Fruit fly (Drosophila melanogaster) whole organism, prepupa: Measurements from ENCODE around the gene Jon99Ciii.

Experiments used
- Blimp-1 ChIP-seq: fragments of 200-800 bp; sonication (Bioruptor generic); optimal IDR thresholded peaks from 3 replicates; lab custom pipeline; 2017; ENCODE audit warnings: missing biosample characterization, missing genetic modification characterization, mild to moderate bottlenecking, moderate library complexity, missing genetic modification reagents
- CG10631 ChIP-seq: fragments of 200-800 bp; sonication (Bioruptor generic); optimal IDR thresholded peaks from 2 replicates; lab custom pipeline; 2016; ENCODE audit warnings: missing biosample characterization, missing genetic modification characterization
- CG10669 ChIP-seq: fragments of 200-800 bp; sonication (Bioruptor generic); optimal IDR thresholded peaks from 3 replicates; lab custom pipeline; 2018; ENCODE audit warnings: missing biosample characterization, mild to moderate bottlenecking, missing genetic modification characterization, moderate library complexity
- CG11294 ChIP-seq: fragments of 200-800 bp; sonication (Bioruptor generic); IDR thresholded peaks from 2 replicates; pipeline ENCODE4 v1.3.6; 2022; ENCODE audit warnings: missing biosample characterization, missing genetic modification characterization
- CG11762 ChIP-seq: fragments of 200-800 bp; sonication (Bioruptor generic); optimal IDR thresholded peaks from 3 replicates; lab custom pipeline; 2016; ENCODE audit warnings: missing biosample characterization, missing genetic modification characterization; ENCODE audit not compliant: insufficient read depth
- CG11902 ChIP-seq: fragments of 200-800 bp; sonication (Bioruptor generic); optimal IDR thresholded peaks from 3 replicates; lab custom pipeline; 2016; ENCODE audit warnings: missing biosample characterization, missing genetic modification characterization
- CG16779 ChIP-seq: fragments of 200-800 bp; sonication (Bioruptor generic); optimal IDR thresholded peaks from 3 replicates; lab custom pipeline; 2017; ENCODE audit warnings: missing biosample characterization, mild to moderate bottlenecking, missing genetic modification characterization
- CG3919 ChIP-seq: fragments of 200-800 bp; sonication (Bioruptor generic); optimal IDR thresholded peaks from 3 replicates; lab custom pipeline; 2016; ENCODE audit warnings: missing biosample characterization, missing genetic modification characterization
- CG4318 ChIP-seq: fragments of 200-800 bp; sonication (Bioruptor generic); optimal IDR thresholded peaks from 3 replicates; lab custom pipeline; 2017; ENCODE audit warnings: missing biosample characterization, mild to moderate bottlenecking, missing genetic modification characterization
- CG6163 ChIP-seq: fragments of 200-800 bp; sonication (Bioruptor generic); IDR thresholded peaks from 3 replicates; pipeline ENCODE4 v1.3.6; 2022; ENCODE audit warnings: missing biosample characterization, missing genetic modification characterization
- CG6276 ChIP-seq: fragments of 200-800 bp; sonication (Bioruptor generic); optimal IDR thresholded peaks from 2 replicates; lab custom pipeline; 2017; ENCODE audit warnings: missing biosample characterization, mild to moderate bottlenecking, missing genetic modification characterization
- CG6792 ChIP-seq: fragments of 200-800 bp; sonication (Bioruptor generic); optimal IDR thresholded peaks from 3 replicates; lab custom pipeline; 2016; ENCODE audit warnings: missing biosample characterization, missing genetic modification characterization
- CG6808 ChIP-seq: fragments of 200-800 bp; sonication (Bioruptor generic); optimal IDR thresholded peaks from 3 replicates; lab custom pipeline; 2017; ENCODE audit warnings: missing biosample characterization, missing genetic modification characterization, mild to moderate bottlenecking, moderate library complexity, missing genetic modification reagents
- CG6854 ChIP-seq: fragments of 200-800 bp; sonication (Bioruptor generic); optimal IDR thresholded peaks from 2 replicates; lab custom pipeline; 2017; ENCODE audit warnings: missing biosample characterization, mild to moderate bottlenecking, missing genetic modification characterization
- CG7368 ChIP-seq: fragments of 200-800 bp; sonication (Bioruptor generic); optimal IDR thresholded peaks from 3 replicates; lab custom pipeline; 2016; ENCODE audit warnings: missing biosample characterization, missing genetic modification characterization
- CG8119 ChIP-seq: fragments of 200-800 bp; sonication (Bioruptor generic); IDR thresholded peaks from 3 replicates; pipeline ENCODE4 v1.3.6; 2022; ENCODE audit warnings: missing biosample characterization, missing genetic modification characterization
- CG8319 ChIP-seq: fragments of 200-800 bp; sonication (Bioruptor generic); optimal IDR thresholded peaks from 3 replicates; lab custom pipeline; 2016; ENCODE audit warnings: missing biosample characterization, missing genetic modification characterization
- CG8632 ChIP-seq: fragments of 200-800 bp; sonication (Bioruptor generic); optimal IDR thresholded peaks from 3 replicates; lab custom pipeline; 2016; ENCODE audit warnings: missing biosample characterization, missing genetic modification characterization
- Eip78C ChIP-seq: fragments of 200-800 bp; sonication (Bioruptor generic); peaks from one replicate; lab custom pipeline; 2016; ENCODE audit warnings: missing biosample characterization, missing genetic modification characterization
- Ets21C ChIP-seq: fragments of 200-800 bp; sonication (Bioruptor generic); optimal IDR thresholded peaks from 3 replicates; lab custom pipeline; 2016; ENCODE audit warnings: missing biosample characterization, missing genetic modification characterization
- Ets96B ChIP-seq: fragments of 200-800 bp; optimal IDR thresholded peaks from 2 replicates; lab custom pipeline; 2019; ENCODE audit warnings: missing biosample characterization, mild to moderate bottlenecking, missing genetic modification characterization, moderate library complexity
- Met ChIP-seq: fragments of 200-800 bp; sonication (Bioruptor generic); optimal IDR thresholded peaks from 3 replicates; lab custom pipeline; 2016; ENCODE audit warnings: missing biosample characterization, missing genetic modification characterization
- Sox14 ChIP-seq: fragments of 200-800 bp; sonication (Bioruptor generic); optimal IDR thresholded peaks from 3 replicates; lab custom pipeline; 2016; ENCODE audit warnings: missing biosample characterization, missing genetic modification characterization
- Sox15 ChIP-seq: fragments of 200-800 bp; sonication (Bioruptor generic); optimal IDR thresholded peaks from 3 replicates; lab custom pipeline; 2016; ENCODE audit warnings: missing biosample characterization, missing genetic modification characterization
- acj6 ChIP-seq: fragments of 200-800 bp; sonication (Bioruptor generic); optimal IDR thresholded peaks from 3 replicates; lab custom pipeline; 2016; ENCODE audit warnings: missing biosample characterization, missing genetic modification characterization
- dac ChIP-seq: fragments of 200-800 bp; sonication (Bioruptor generic); optimal IDR thresholded peaks from 2 replicates; lab custom pipeline; 2017; ENCODE audit warnings: missing biosample characterization, mild to moderate bottlenecking, missing genetic modification characterization
- eg ChIP-seq: fragments of 200-800 bp; sonication (Bioruptor generic); IDR thresholded peaks from 3 replicates; pipeline ENCODE4 v1.3.6; 2022; ENCODE audit warnings: missing biosample characterization, missing genetic modification characterization
- esn ChIP-seq: fragments of 200-800 bp; sonication (Bioruptor generic); optimal IDR thresholded peaks from 2 replicates; lab custom pipeline; 2016; ENCODE audit warnings: missing biosample characterization, mild to moderate bottlenecking, missing genetic modification characterization, moderate library complexity
- fd85E ChIP-seq: fragments of 200-800 bp; sonication (Bioruptor generic); optimal IDR thresholded peaks from 3 replicates; lab custom pipeline; 2016; ENCODE audit warnings: missing biosample characterization, missing genetic modification characterization
- fkh ChIP-seq: fragments of 200-800 bp; sonication (Bioruptor generic); optimal IDR thresholded peaks from 3 replicates; lab custom pipeline; 2017; ENCODE audit warnings: missing biosample characterization, mild to moderate bottlenecking, missing genetic modification characterization, moderate library complexity
- net ChIP-seq: fragments of 200-800 bp; sonication (Bioruptor generic); optimal IDR thresholded peaks from 3 replicates; lab custom pipeline; 2016; ENCODE audit warnings: missing biosample characterization, missing genetic modification characterization
- pdm3 ChIP-seq: fragments of 200-800 bp; sonication (Bioruptor generic); optimal IDR thresholded peaks from 3 replicates; lab custom pipeline; 2016; ENCODE audit warnings: missing biosample characterization, missing genetic modification characterization
- salr ChIP-seq, 2 experiments: fragments of 200-800 bp; sonication (Bioruptor generic); optimal IDR thresholded peaks; 3 replicates each; lab custom pipeline; 2016 to 2018; ENCODE audit warnings: missing biosample characterization in 2 of 2, missing genetic modification characterization in 2 of 2, mild to moderate bottlenecking in 1 of 2
- ss ChIP-seq, 2 experiments: fragments of 200-800 bp; sonication (Bioruptor generic); optimal IDR thresholded peaks; 2 replicates in 1 of 2; 3 replicates in 1 of 2; lab custom pipeline; 2017 to 2018; ENCODE audit warnings: mild to moderate bottlenecking in 2 of 2, missing biosample characterization in 2 of 2, missing genetic modification characterization in 2 of 2, moderate library complexity in 1 of 2
- svp ChIP-seq: fragments of 200-800 bp; sonication (Bioruptor generic); peaks from one replicate; lab custom pipeline; 2016; ENCODE audit warnings: missing biosample characterization, missing genetic modification characterization
- topi ChIP-seq: fragments of 200-800 bp; sonication (Bioruptor generic); optimal IDR thresholded peaks from 3 replicates; lab custom pipeline; 2016; ENCODE audit warnings: missing biosample characterization, missing genetic modification characterization
- vri ChIP-seq: fragments of 200-800 bp; sonication (Bioruptor generic); optimal IDR thresholded peaks from 3 replicates; lab custom pipeline; 2016; ENCODE audit warnings: missing biosample characterization, mild to moderate bottlenecking, missing genetic modification characterization

Gene Jon99Ciii

DNA sequence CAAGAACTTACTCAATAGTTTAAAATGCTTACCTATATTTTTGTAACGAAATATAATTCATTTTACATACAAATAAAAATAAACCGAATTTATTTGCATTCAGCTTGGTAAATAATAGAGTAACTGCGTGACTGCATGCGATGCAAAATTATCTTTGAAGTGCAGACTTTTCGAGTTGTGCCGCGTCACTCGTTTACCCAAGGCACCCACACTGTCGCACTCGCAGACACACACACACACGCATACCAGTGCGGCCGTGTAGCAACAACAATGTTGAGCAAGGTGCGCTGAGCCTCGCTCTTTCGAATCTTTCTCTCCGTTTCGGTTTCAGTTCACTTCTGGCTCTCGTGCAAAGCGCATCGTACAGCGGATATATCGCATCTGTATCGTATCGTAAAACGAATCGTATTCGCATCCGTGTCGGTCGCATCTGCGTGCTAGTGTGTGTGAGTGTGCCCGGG, 45.3 kb upstream of the Jon99Ciii start, which contains the start of gene CG31038 (continued):
- peak; percentile 69 for TF ChIP-seq Met (GFP tag; lab: Kevin White, UChicago)
- TF ChIP-seq salr (GFP tag; optimal IDR thresholded peaks at IDR 0.05; lab: Kevin White, UChicago), result peak in 1 of 2 experiments; percentile 56
- no peak for TF ChIP-seq Ets21C (GFP tag; lab: Kevin White, UChicago)
- peak; percentile 63 to 79 for TF ChIP-seq ss (GFP tag; optimal IDR thresholded peaks at IDR 0.05; lab: Kevin White, UChicago)
- peak; percentile 60 for TF ChIP-seq net (GFP tag; lab: Kevin White, UChicago)
- TF ChIP-seq CG4318 (GFP tag; lab: Kevin White, UChicago), result no peak
- peak; percentile 55 for TF ChIP-seq CG6808 (GFP tag; lab: Kevin White, UChicago)
- TF ChIP-seq CG16779, result peak; percentile 39
- peak; percentile 57 for TF ChIP-seq CG6276
- TF ChIP-seq CG7368 (GFP tag; lab: Kevin White, UChicago), result no peak
- peak; percentile 44 for TF ChIP-seq topi (GFP tag; lab: Kevin White, UChicago)
- peak; percentile 51 for TF ChIP-seq CG8632 (GFP tag; lab: Kevin White, UChicago)
- TF ChIP-seq CG10631 (GFP tag; lab: Kevin White, UChicago), result peak; percentile 36
- peak; percentile 19 for TF ChIP-seq CG8319
- peak; percentile 93 for TF ChIP-seq Eip78C (GFP tag; lab: Kevin White, UChicago)
- TF ChIP-seq vri (GFP tag; lab: Kevin White, UChicago), result peak; percentile 48
- TF ChIP-seq CG3919 (GFP tag; lab: Kevin White, UChicago), result peak; percentile 36
- TF ChIP-seq CG6854 (GFP tag; lab: Kevin White, UChicago), result peak; percentile 25
- TF ChIP-seq CG11294, result no peak
- peak; percentile 74 for TF ChIP-seq svp (GFP tag; lab: Kevin White, UChicago)
- no peak for TF ChIP-seq dac
- peak; percentile 68 for TF ChIP-seq esn (GFP tag; lab: Kevin White, UChicago)
- peak; percentile 56; the same call in 1 of the 3 replicates for TF ChIP-seq CG8119 (GFP tag; lab: Robert Waterston, UW)
- TF ChIP-seq CG10669, result peak; percentile 51
- peak; percentile 63 for TF ChIP-seq pdm3 (GFP tag; lab: Kevin White, UChicago)

- TF ChIP-seq ss (GFP tag; optimal IDR thresholded peaks at IDR 0.05; lab: Kevin White, UChicago) (peak in 1 of 2 experiments; percentile 22), acj6 (GFP tag; lab: Kevin White, UChicago) (no peak), CG6808 (GFP tag; lab: Kevin White, UChicago) (no peak)
These were observed 41.7 kb upstream of the Jon99Ciii start for dm6 chr3R:29880306-29880705.

dm6 chr3R:29891183-29891582, 30.8 kb upstream of the Jon99Ciii start:
- TF ChIP-seq eg (GFP tag; lab: Robert Waterston, UW) (no peak), fkh (GFP tag; lab: Kevin White, UChicago) (peak; percentile 76), Sox15 (GFP tag; lab: Kevin White, UChicago) (no peak), CG6854 (GFP tag; lab: Kevin White, UChicago) (no peak), CG11902 (GFP tag; lab: Kevin White, UChicago) (no peak), Ets96B (tag; lab: Kevin White, UChicago) (no peak)

DNA sequence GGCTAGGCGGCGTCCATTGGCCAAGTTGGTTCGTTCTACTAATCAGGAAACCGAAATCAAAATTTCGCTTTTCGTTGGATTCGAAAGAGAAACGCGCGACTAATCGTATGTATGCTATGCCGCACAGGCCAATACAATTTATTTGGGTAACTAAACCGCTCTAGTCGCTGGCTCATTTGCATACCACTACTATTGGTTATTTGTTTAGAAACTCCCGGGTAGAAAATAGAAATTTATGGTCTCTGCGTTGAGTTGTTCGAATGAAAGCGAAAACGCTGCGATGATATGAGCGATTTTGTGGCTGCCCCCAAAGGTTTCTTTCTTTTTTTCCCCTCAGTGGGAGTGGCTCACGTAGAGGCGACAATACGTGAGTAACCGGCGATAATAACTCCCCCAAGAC, 29.0 kb upstream of the Jon99Ciii start:
- no peak for TF ChIP-seq svp (GFP tag; lab: Kevin White, UChicago)
- no peak for TF ChIP-seq Sox15 (GFP tag; lab: Kevin White, UChicago)
- no peak for TF ChIP-seq Blimp-1
- no peak for TF ChIP-seq CG11294
- TF ChIP-seq Sox14 (GFP tag; lab: Kevin White, UChicago), result no peak
- no peak for TF ChIP-seq CG10669
- no peak for TF ChIP-seq CG11762 (GFP tag; lab: Kevin White, UChicago)
- no peak for TF ChIP-seq eg (GFP tag; lab: Robert Waterston, UW)
- no peak for TF ChIP-seq acj6 (GFP tag; lab: Kevin White, UChicago)
- TF ChIP-seq CG6163 (GFP tag; lab: Robert Waterston, UW), result no peak
- TF ChIP-seq vri (GFP tag; lab: Kevin White, UChicago), result no peak
- no peak for TF ChIP-seq fd85E (GFP tag; lab: Kevin White, UChicago)
- TF ChIP-seq CG6854 (GFP tag; lab: Kevin White, UChicago), result no peak
- TF ChIP-seq ss (GFP tag; optimal IDR thresholded peaks at IDR 0.05; lab: Kevin White, UChicago), result no peak
- no peak for TF ChIP-seq pdm3 (GFP tag; lab: Kevin White, UChicago)
- TF ChIP-seq CG6792 (GFP tag; lab: Kevin White, UChicago), result no peak
